Worm (Caenorhabditis elegans) whole organism, mixed stage, embryonic: Measurements from ENCODE around the gene akt-2.
A peak's percentile ranks its signal among the peaks of the same experiment; 100 is the strongest.

Experiments
- M03D4.4 ChIP-seq: sonication (generic microtip); optimal IDR thresholded peaks from 2 replicates; lab custom pipeline; 2017; ENCODE audit warnings: mild to moderate bottlenecking, missing genetic modification characterization, missing compliant biosample characterization
- bed-3 ChIP-seq: fragments of 200-800 bp; sonication (Bioruptor generic); optimal IDR thresholded peaks from 3 replicates; lab custom pipeline; 2018; ENCODE audit warnings: mild to moderate bottlenecking, missing genetic modification characterization, moderate library complexity, missing compliant biosample characterization
- blmp-1 ChIP-seq: fragments of 150-350 bp; optimal IDR thresholded peaks from 2 replicates; lab custom pipeline; 2014; ENCODE audit warnings: missing biosample characterization, missing genetic modification characterization
- ceh-39 ChIP-seq: fragments of 150-350 bp; optimal IDR thresholded peaks from 2 replicates; lab custom pipeline; 2014; ENCODE audit warnings: missing biosample characterization, missing genetic modification characterization
- ceh-43 ChIP-seq: fragments of 200-800 bp; sonication (Bioruptor generic); optimal IDR thresholded peaks from 2 replicates; lab custom pipeline; 2018; ENCODE audit warnings: mild to moderate bottlenecking, missing genetic modification characterization, moderate library complexity, missing compliant biosample characterization
- ceh-83 ChIP-seq: fragments of 200-800 bp; sonication (Bioruptor generic); optimal IDR thresholded peaks from 2 replicates; lab custom pipeline; 2018; ENCODE audit warnings: mild to moderate bottlenecking, missing genetic modification characterization, missing compliant biosample characterization
- ces-1 ChIP-seq: fragments of 150-350 bp; optimal IDR thresholded peaks from 2 replicates; lab custom pipeline; 2014; ENCODE audit warnings: missing biosample characterization, missing genetic modification reagents, missing genetic modification characterization
- cnd-1 ChIP-seq: fragments of 200-800 bp; sonication (Bioruptor generic); optimal IDR thresholded peaks from 2 replicates; lab custom pipeline; 2018; ENCODE audit warnings: mild to moderate bottlenecking, missing genetic modification characterization, missing compliant biosample characterization
- drap-1 ChIP-seq: fragments of 200-800 bp; sonication (Bioruptor generic); optimal IDR thresholded peaks from 3 replicates; lab custom pipeline; 2018; ENCODE audit warnings: mild to moderate bottlenecking, missing genetic modification characterization, missing compliant biosample characterization
- elt-1 ChIP-seq: sonication (generic microtip); optimal IDR thresholded peaks from 2 replicates; lab custom pipeline; 2017; ENCODE audit warnings: missing genetic modification characterization, mild to moderate bottlenecking, missing compliant biosample characterization, antibody characterized with exemption, moderate library complexity, borderline replicate concordance; ENCODE audit not compliant: insufficient read depth
- elt-3 ChIP-seq: fragments of 150-350 bp; optimal IDR thresholded peaks from 2 replicates; lab custom pipeline; 2014; ENCODE audit warnings: missing biosample characterization, missing genetic modification characterization
- flh-1 ChIP-seq: fragments of 200-800 bp; sonication (Bioruptor generic); optimal IDR thresholded peaks from 2 replicates; lab custom pipeline; 2018; ENCODE audit warnings: mild to moderate bottlenecking, missing genetic modification characterization, moderate library complexity, missing compliant biosample characterization
- hlh-1 ChIP-seq: fragments of 150-350 bp; optimal IDR thresholded peaks from 2 replicates; lab custom pipeline; 2014; ENCODE audit warnings: missing biosample characterization, missing genetic modification reagents, missing genetic modification characterization
- lin-13 ChIP-seq: fragments of 150-350 bp; optimal IDR thresholded peaks from 2 replicates; lab custom pipeline; 2014; ENCODE audit warnings: missing biosample characterization, missing genetic modification characterization
- lin-32 ChIP-seq: fragments of 200-800 bp; sonication (Bioruptor generic); optimal IDR thresholded peaks from 2 replicates; lab custom pipeline; 2018; ENCODE audit warnings: mild to moderate bottlenecking, missing genetic modification characterization, missing compliant biosample characterization
- lsy-2 ChIP-seq: fragments of 150-350 bp; optimal IDR thresholded peaks from 2 replicates; lab custom pipeline; 2014; ENCODE audit warnings: missing biosample characterization, missing genetic modification characterization
- mep-1 ChIP-seq: fragments of 150-350 bp; optimal IDR thresholded peaks from 2 replicates; lab custom pipeline; 2017; ENCODE audit warnings: missing biosample characterization, missing genetic modification reagents, missing genetic modification characterization, inconsistent platforms
- mls-2 ChIP-seq: sonication (generic microtip); optimal IDR thresholded peaks from 2 replicates; lab custom pipeline; 2016; ENCODE audit warnings: mild to moderate bottlenecking, missing genetic modification characterization, moderate library complexity, missing compliant biosample characterization
- nhr-2 ChIP-seq: fragments of 150-350 bp; optimal IDR thresholded peaks from 2 replicates; lab custom pipeline; 2014; ENCODE audit warnings: missing biosample characterization, missing genetic modification characterization
- nhr-237 ChIP-seq: fragments of 150-350 bp; optimal IDR thresholded peaks from 2 replicates; lab custom pipeline; 2014; ENCODE audit warnings: missing biosample characterization, missing genetic modification characterization
- nhr-28 ChIP-seq: fragments of 150-350 bp; optimal IDR thresholded peaks from 2 replicates; lab custom pipeline; 2014; ENCODE audit warnings: missing biosample characterization, missing genetic modification characterization
- nhr-76 ChIP-seq: sonication (generic microtip); optimal IDR thresholded peaks from 2 replicates; lab custom pipeline; 2017; ENCODE audit warnings: missing biosample characterization, missing genetic modification characterization
- pha-4 ChIP-seq: fragments of 150-350 bp; optimal IDR thresholded peaks from 2 replicates; lab custom pipeline; 2018; ENCODE audit warnings: missing biosample characterization, missing genetic modification reagents, missing genetic modification characterization
- sem-2 ChIP-seq: fragments of 200-800 bp; sonication (Bioruptor generic); optimal IDR thresholded peaks from 2 replicates; lab custom pipeline; 2018; ENCODE audit warnings: mild to moderate bottlenecking, missing genetic modification characterization, missing compliant biosample characterization
- sptf-1 ChIP-seq: sonication (generic microtip); optimal IDR thresholded peaks from 2 replicates; lab custom pipeline; 2017; ENCODE audit warnings: mild to moderate bottlenecking, missing genetic modification characterization, moderate library complexity, missing compliant biosample characterization
- tbx-8 ChIP-seq: fragments of 200-800 bp; sonication (Bioruptor generic); optimal IDR thresholded peaks from 2 replicates; lab custom pipeline; 2018; ENCODE audit warnings: mild to moderate bottlenecking, missing genetic modification characterization, moderate library complexity, missing compliant biosample characterization
- unc-120 ChIP-seq: sonication (generic microtip); optimal IDR thresholded peaks from 2 replicates; lab custom pipeline; 2017; ENCODE audit warnings: missing genetic modification characterization, missing compliant biosample characterization; ENCODE audit not compliant: poor library complexity, severe bottlenecking
- unc-39 ChIP-seq: fragments of 150-350 bp; optimal IDR thresholded peaks from 2 replicates; lab custom pipeline; 2014; ENCODE audit warnings: missing biosample characterization, missing genetic modification characterization
- unc-62 ChIP-seq: fragments of 150-350 bp; optimal IDR thresholded peaks from 2 replicates; lab custom pipeline; 2014; ENCODE audit warnings: missing biosample characterization, missing genetic modification reagents, missing genetic modification characterization
- zip-8 ChIP-seq: fragments of 150-350 bp; optimal IDR thresholded peaks from 2 replicates; lab custom pipeline; 2014; ENCODE audit warnings: missing biosample characterization, missing genetic modification characterization
- ztf-11 ChIP-seq: fragments of 150-350 bp; optimal IDR thresholded peaks from 2 replicates; lab custom pipeline; 2014; ENCODE audit warnings: missing biosample characterization, missing genetic modification characterization

The akt-2 gene

DNA sequence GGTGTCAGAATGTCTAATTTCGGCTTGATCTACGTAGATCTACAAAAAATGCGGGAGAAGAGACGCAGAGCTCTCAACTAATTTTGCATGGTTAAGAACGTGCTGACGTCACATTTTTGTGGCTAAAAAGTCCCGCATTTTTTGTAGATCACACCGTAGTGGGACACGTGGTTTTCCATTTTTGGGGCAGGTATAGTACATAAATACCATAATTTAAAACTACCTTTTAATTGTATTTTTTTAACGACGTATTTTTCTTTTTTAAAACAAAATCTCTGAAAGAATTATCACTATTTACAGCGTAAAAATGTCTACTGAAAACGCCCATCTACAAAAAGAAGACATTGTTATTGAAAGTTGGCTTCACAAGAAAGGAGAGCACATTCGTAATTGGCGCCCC lies at the start of gene akt-2:
Gene akt-2 (plus strand): TSS at position 301 of the 400 bp plus-strand sequence.
- no peak for TF ChIP-seq elt-1 (tag; lab: Kevin White, UChicago)
- no peak for TF ChIP-seq zip-8 (tag; lab: Kevin White, UChicago)
- no peak for TF ChIP-seq nhr-2 (tag; lab: Kevin White, UChicago)
- TF ChIP-seq elt-3, result no peak
- TF ChIP-seq cnd-1 (tag; lab: Kevin White, UChicago), result no peak
- no peak for TF ChIP-seq lin-32
- TF ChIP-seq blmp-1 (tag; lab: Kevin White, UChicago), result no peak
- TF ChIP-seq sptf-1 (tag; lab: Kevin White, UChicago), result no peak
- TF ChIP-seq flh-1 (GFP tag; lab: Kevin White, UChicago), result no peak
- TF ChIP-seq drap-1, result no peak
- TF ChIP-seq sem-2 (GFP tag; lab: Kevin White, UChicago), result no peak
- TF ChIP-seq ceh-83 (GFP tag; lab: Kevin White, UChicago), result no peak
- TF ChIP-seq mls-2 (tag; lab: Kevin White, UChicago), result no peak
- no peak for TF ChIP-seq nhr-28 (tag; lab: Kevin White, UChicago)

DNA sequence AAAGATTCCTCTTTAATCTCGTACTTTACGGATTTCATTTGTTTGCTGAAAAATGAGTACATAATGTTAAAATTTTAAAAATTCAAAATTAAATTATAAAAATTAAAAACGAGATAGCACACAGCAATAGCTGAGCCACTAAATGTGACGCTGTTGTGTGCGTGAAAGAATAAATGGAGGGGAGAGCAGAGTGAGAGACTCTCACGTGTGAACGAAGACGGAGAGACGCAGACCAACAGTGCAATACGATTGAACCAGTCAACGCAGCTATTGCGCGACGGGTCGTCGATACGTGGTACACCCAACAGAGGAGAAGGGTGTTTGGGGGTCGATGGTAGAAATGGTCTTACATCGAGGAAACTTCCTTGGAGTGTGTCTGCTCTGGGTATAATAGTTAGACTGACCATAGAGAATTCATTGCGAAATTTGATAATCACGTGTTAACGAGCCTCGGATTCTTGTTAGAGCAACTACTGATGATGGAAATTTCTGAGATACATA lies 48.8 kb upstream of the akt-2 start, which contains the start of gene F16B12.4:
Gene F16B12.4 (minus strand): TSS at position 51 of the 501 bp plus-strand sequence.
- TF ChIP-seq pha-4 (tag; lab: Kevin White, UChicago) (peak; percentile 14), lin-13 (tag; lab: Kevin White, UChicago) (no peak)

DNA sequence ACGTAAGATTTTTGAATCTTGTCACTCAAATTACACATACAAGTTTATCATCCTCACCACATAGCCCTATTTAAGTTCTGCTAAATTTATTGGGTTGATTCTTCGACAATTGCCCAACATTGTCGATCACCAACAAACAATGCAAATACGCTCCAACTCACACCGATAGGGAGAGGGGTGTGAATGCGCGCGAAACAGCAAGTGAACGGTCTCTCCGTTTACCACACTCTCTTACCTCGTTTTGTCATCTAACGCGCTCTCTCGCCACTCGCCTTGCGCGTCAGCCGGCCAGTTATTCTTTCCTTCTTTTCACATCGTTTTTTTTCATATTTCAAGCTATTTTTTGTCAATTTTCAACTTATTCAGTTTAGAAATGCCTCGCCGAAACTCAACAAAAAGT lies 45.5 kb upstream of the akt-2 start, which contains the start of gene F16B12.6:
Gene F16B12.6 (plus strand): TSS at position 331 of the 400 bp plus-strand sequence.
- TF ChIP-seq tbx-8 (GFP tag; lab: Kevin White, UChicago), result peak; percentile 26
- no peak for TF ChIP-seq flh-1 (GFP tag; lab: Kevin White, UChicago)
- no peak for TF ChIP-seq lin-32
- TF ChIP-seq ztf-11 (tag; lab: Kevin White, UChicago), result no peak
- TF ChIP-seq unc-120 (tag; lab: Kevin White, UChicago), result peak; percentile 32
- peak; percentile 39 for TF ChIP-seq ces-1 (GFP tag; lab: Kevin White, UChicago)
- no peak for TF ChIP-seq bed-3 (GFP tag; lab: Kevin White, UChicago)
- TF ChIP-seq ceh-43 (GFP tag; lab: Kevin White, UChicago), result no peak
- TF ChIP-seq hlh-1 (tag; lab: Kevin White, UChicago), result peak; percentile 75
- peak; percentile 26 for TF ChIP-seq mls-2 (tag; lab: Kevin White, UChicago)
- TF ChIP-seq M03D4.4, result peak; percentile 21
- peak; percentile 15 for TF ChIP-seq drap-1
- TF ChIP-seq zip-8 (tag; lab: Kevin White, UChicago), result no peak
- peak; percentile 57 for TF ChIP-seq nhr-237 (tag; lab: Kevin White, UChicago)
- TF ChIP-seq ceh-83 (GFP tag; lab: Kevin White, UChicago), result no peak
- peak; percentile 86 for TF ChIP-seq mep-1 (tag; lab: Kevin White, UChicago)
- peak; percentile 58 for TF ChIP-seq nhr-2 (tag; lab: Kevin White, UChicago)
- peak; percentile 52 for TF ChIP-seq unc-62 (GFP tag; lab: Kevin White, UChicago)
- no peak for TF ChIP-seq nhr-76 (tag; lab: Kevin White, UChicago)
- peak; percentile 94 for TF ChIP-seq ceh-39
- peak; percentile 65 for TF ChIP-seq sptf-1 (tag; lab: Kevin White, UChicago)
- peak; percentile 72 for TF ChIP-seq lsy-2 (tag; lab: Kevin White, UChicago)
- peak; percentile 87 for TF ChIP-seq lin-13 (tag; lab: Kevin White, UChicago)
- peak; percentile 93 for TF ChIP-seq pha-4 (tag; lab: Kevin White, UChicago)
- no peak for TF ChIP-seq unc-39

DNA sequence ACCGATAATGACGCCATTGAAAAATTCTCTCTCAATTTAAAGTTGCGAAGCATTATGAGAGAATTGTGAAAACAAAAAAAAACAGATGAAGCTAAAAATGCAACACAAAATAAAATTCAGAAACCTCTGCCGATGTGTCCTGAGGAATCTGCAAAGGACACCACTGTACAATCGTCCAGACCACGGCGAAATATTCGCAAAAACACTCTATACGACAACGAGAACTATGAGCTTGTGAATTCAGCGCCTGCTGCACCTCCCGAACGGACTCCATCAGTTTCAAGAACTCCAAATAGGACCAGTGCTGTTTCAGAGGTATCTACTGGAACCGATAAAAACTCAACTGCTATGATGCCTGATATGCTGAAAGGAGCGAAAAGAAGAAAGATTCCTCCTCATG lies 45.0 kb upstream of the akt-2 start:
- TF ChIP-seq lin-32 (no peak), ces-1 (GFP tag; lab: Kevin White, UChicago) (no peak), nhr-28 (tag; lab: Kevin White, UChicago) (no peak), unc-120 (tag; lab: Kevin White, UChicago) (no peak), lin-13 (tag; lab: Kevin White, UChicago) (no peak), ceh-39 (no peak), cnd-1 (tag; lab: Kevin White, UChicago) (no peak), ceh-43 (GFP tag; lab: Kevin White, UChicago) (no peak), ceh-83 (GFP tag; lab: Kevin White, UChicago) (no peak), hlh-1 (tag; lab: Kevin White, UChicago) (no peak), nhr-2 (tag; lab: Kevin White, UChicago) (no peak), mep-1 (tag; lab: Kevin White, UChicago) (no peak)
